Fruit fly (Drosophila melanogaster) whole organism, embryonic: Measurements from ENCODE around the gene lab.

Source experiments
- Asciz ChIP-seq: fragments of 200-800 bp; sonication (Bioruptor generic); optimal IDR thresholded peaks from 2 replicates; lab custom pipeline; 2017; ENCODE audit warnings: missing biosample characterization, mild to moderate bottlenecking, missing genetic modification characterization, missing genetic modification reagents
- Atf3 ChIP-seq: fragments of 200-800 bp; sonication (Bioruptor generic); optimal IDR thresholded peaks from 3 replicates; lab custom pipeline; 2016; ENCODE audit warnings: missing biosample characterization, missing genetic modification characterization
- BEAF-32 ChIP-seq: fragments of 200-800 bp; sonication (Bioruptor generic); optimal IDR thresholded peaks from 3 replicates; lab custom pipeline; 2017; ENCODE audit warnings: missing biosample characterization, missing genetic modification characterization, mild to moderate bottlenecking, moderate library complexity, missing genetic modification reagents
- CG10267 ChIP-seq: fragments of 200-800 bp; sonication (Bioruptor generic); optimal IDR thresholded peaks from 2 replicates; lab custom pipeline; 2018; ENCODE audit warnings: missing biosample characterization, mild to moderate bottlenecking, missing genetic modification characterization, moderate library complexity
- CG10979 ChIP-seq: fragments of 200-800 bp; sonication (Bioruptor generic); optimal IDR thresholded peaks from 2 replicates; lab custom pipeline; 2018; ENCODE audit warnings: missing biosample characterization, mild to moderate bottlenecking, missing genetic modification characterization, moderate library complexity
- CG12942 ChIP-seq: fragments of 200-800 bp; sonication (Bioruptor generic); optimal IDR thresholded peaks from 3 replicates; lab custom pipeline; 2016; ENCODE audit warnings: missing biosample characterization, missing genetic modification characterization
- CG13775 ChIP-seq: fragments of 200-800 bp; sonication (Bioruptor generic); optimal IDR thresholded peaks from 3 replicates; lab custom pipeline; 2017; ENCODE audit warnings: missing biosample characterization, mild to moderate bottlenecking, missing genetic modification characterization
- CG18011 ChIP-seq: fragments of 200-800 bp; sonication (Bioruptor generic); optimal IDR thresholded peaks from 2 replicates; lab custom pipeline; 2017; ENCODE audit warnings: missing biosample characterization, missing genetic modification characterization, mild to moderate bottlenecking, moderate library complexity, missing genotype
- CG18262 ChIP-seq: fragments of 200-800 bp; optimal IDR thresholded peaks from 3 replicates; lab custom pipeline; 2019; ENCODE audit warnings: missing biosample characterization, mild to moderate bottlenecking, missing genetic modification characterization, moderate library complexity
- CG2202 ChIP-seq: fragments of 200-800 bp; sonication (Bioruptor generic); optimal IDR thresholded peaks from 2 replicates; lab custom pipeline; 2018; ENCODE audit warnings: missing biosample characterization, mild to moderate bottlenecking, missing genetic modification characterization
- CG2889 ChIP-seq: fragments of 200-800 bp; sonication (Bioruptor generic); IDR thresholded peaks from 3 replicates; pipeline ENCODE4 v1.3.6; 2022; ENCODE audit warnings: missing biosample characterization, missing genetic modification characterization
- CG30020 ChIP-seq: fragments of 200-800 bp; optimal IDR thresholded peaks from 2 replicates; lab custom pipeline; 2019; ENCODE audit warnings: missing biosample characterization, mild to moderate bottlenecking, missing genetic modification characterization, moderate library complexity
- CG31388 ChIP-seq: fragments of 200-800 bp; sonication (Bioruptor generic); optimal IDR thresholded peaks from 2 replicates; lab custom pipeline; 2016; ENCODE audit warnings: missing biosample characterization, missing genetic modification characterization
- CG32532 ChIP-seq: fragments of 200-800 bp; sonication (Bioruptor generic); IDR thresholded peaks from 2 replicates; pipeline ENCODE4 v1.3.6; 2022; ENCODE audit warnings: missing biosample characterization, missing genetic modification characterization
- CG3838 ChIP-seq: fragments of 200-800 bp; sonication (Bioruptor generic); optimal IDR thresholded peaks from 3 replicates; lab custom pipeline; 2016; ENCODE audit warnings: missing biosample characterization, missing genetic modification characterization
- CG4424 ChIP-seq: fragments of 200-800 bp; sonication (Bioruptor generic); optimal IDR thresholded peaks from 3 replicates; lab custom pipeline; 2016; ENCODE audit warnings: missing biosample characterization, missing genetic modification characterization
- CG5180 ChIP-seq: fragments of 200-800 bp; sonication (Bioruptor generic); optimal IDR thresholded peaks from 3 replicates; lab custom pipeline; 2017; ENCODE audit warnings: missing biosample characterization, missing genetic modification characterization, mild to moderate bottlenecking, moderate library complexity, missing genetic modification reagents
- CG6272 ChIP-seq: fragments of 200-800 bp; sonication (Bioruptor generic); IDR thresholded peaks from 2 replicates; pipeline ENCODE4 v1.3.6; 2022; ENCODE audit warnings: missing biosample characterization, missing genetic modification characterization
- CG6854 ChIP-seq: fragments of 200-800 bp; sonication (Bioruptor generic); optimal IDR thresholded peaks from 3 replicates; lab custom pipeline; 2017; ENCODE audit warnings: missing biosample characterization, mild to moderate bottlenecking, missing genetic modification characterization
- CG7963 ChIP-seq: fragments of 200-800 bp; sonication (Bioruptor generic); IDR thresholded peaks from 3 replicates; pipeline ENCODE4 v1.3.6; 2022; ENCODE audit warnings: missing biosample characterization, missing genetic modification characterization; ENCODE audit not compliant: partially characterized antibody
- CG8281 ChIP-seq: fragments of 200-800 bp; sonication (Bioruptor generic); optimal IDR thresholded peaks from 2 replicates; lab custom pipeline; 2018; ENCODE audit warnings: missing biosample characterization, mild to moderate bottlenecking, missing genetic modification characterization, moderate library complexity
- CG9215 ChIP-seq: fragments of 200-800 bp; sonication (Bioruptor generic); IDR thresholded peaks from 2 replicates; pipeline ENCODE4 v1.3.6; 2022; ENCODE audit warnings: missing biosample characterization, missing genetic modification characterization
- CG9727 ChIP-seq: fragments of 200-800 bp; sonication (Bioruptor generic); optimal IDR thresholded peaks from 3 replicates; lab custom pipeline; 2017; ENCODE audit warnings: missing biosample characterization, mild to moderate bottlenecking, missing genetic modification characterization
- Chrac-16 ChIP-seq: fragments of 200-800 bp; sonication (Bioruptor generic); optimal IDR thresholded peaks from 3 replicates; lab custom pipeline; 2016; ENCODE audit warnings: missing biosample characterization, missing genetic modification characterization
- CoRest ChIP-seq: fragments of 200-800 bp; sonication (Bioruptor generic); optimal IDR thresholded peaks from 3 replicates; lab custom pipeline; 2018; ENCODE audit warnings: missing biosample characterization, mild to moderate bottlenecking, missing genetic modification characterization, moderate library complexity
- Dbx ChIP-seq: fragments of 200-800 bp; sonication (Bioruptor generic); IDR thresholded peaks from 3 replicates; pipeline ENCODE4 v1.3.6; 2022; ENCODE audit warnings: missing biosample characterization, missing genetic modification characterization
- Deaf1 ChIP-seq: fragments of 200-800 bp; optimal IDR thresholded peaks from 3 replicates; lab custom pipeline; 2019; ENCODE audit warnings: missing biosample characterization, mild to moderate bottlenecking, missing genetic modification characterization, moderate library complexity
- E2f2 ChIP-seq: fragments of 200-800 bp; sonication (Bioruptor generic); IDR thresholded peaks from 2 replicates; pipeline ENCODE4 v1.3.6; 2022; ENCODE audit warnings: missing biosample characterization, missing genetic modification characterization
- Lhr ChIP-seq: fragments of 200-800 bp; sonication (Bioruptor generic); optimal IDR thresholded peaks from 3 replicates; lab custom pipeline; 2017; ENCODE audit warnings: mild to moderate bottlenecking, missing biosample characterization, missing genetic modification reagents, missing genetic modification characterization
- MBD-R2 ChIP-seq: fragments of 200-800 bp; sonication (Bioruptor generic); IDR thresholded peaks from 2 replicates; pipeline ENCODE4 v1.3.6; 2022; ENCODE audit warnings: missing biosample characterization, missing genetic modification characterization
- NfI ChIP-seq: fragments of 200-800 bp; sonication (Bioruptor generic); optimal IDR thresholded peaks from 3 replicates; lab custom pipeline; 2018; ENCODE audit warnings: missing biosample characterization, mild to moderate bottlenecking, missing genetic modification characterization, moderate library complexity
- Oli ChIP-seq: fragments of 200-800 bp; sonication (Bioruptor generic); optimal IDR thresholded peaks from 2 replicates; lab custom pipeline; 2018; ENCODE audit warnings: missing biosample characterization, mild to moderate bottlenecking, missing genetic modification characterization, moderate library complexity
- Sox100B ChIP-seq: fragments of 200-800 bp; sonication (Bioruptor generic); optimal IDR thresholded peaks from 3 replicates; lab custom pipeline; 2018; ENCODE audit warnings: missing biosample characterization, mild to moderate bottlenecking, missing genetic modification characterization
- Stat92E ChIP-seq, 3 experiments: fragments of >200 bp in 2 of 3; fragments of 200-800 bp in 1 of 3; sonication (Bioruptor generic) in 1 of 3; optimal IDR thresholded peaks; 2 replicates each; lab custom pipeline; 2017 to 2019; ENCODE audit warnings: missing biosample characterization in 3 of 3, missing genetic modification characterization in 3 of 3, mild to moderate bottlenecking in 1 of 3, moderate library complexity in 1 of 3
- TFAM ChIP-seq: fragments of 200-800 bp; sonication (Bioruptor generic); optimal IDR thresholded peaks from 2 replicates; lab custom pipeline; 2017; ENCODE audit warnings: missing biosample characterization, missing genetic modification characterization, inconsistent platforms
- ac ChIP-seq: fragments of 200-800 bp; sonication (Bioruptor generic); optimal IDR thresholded peaks from 3 replicates; lab custom pipeline; 2017; ENCODE audit warnings: missing biosample characterization, mild to moderate bottlenecking, missing genetic modification characterization
- btn ChIP-seq: fragments of 200-800 bp; sonication (Bioruptor generic); optimal IDR thresholded peaks from 2 replicates; lab custom pipeline; 2016; ENCODE audit warnings: missing biosample characterization, missing genetic modification characterization
- chinmo ChIP-seq: fragments of 200-800 bp; sonication (Bioruptor generic); IDR thresholded peaks from 4 replicates; pipeline ENCODE4 v1.3.6; 2022; ENCODE audit warnings: missing biosample characterization, missing genetic modification characterization; ENCODE audit not compliant: partially characterized antibody
- dmrt99B ChIP-seq: fragments of 200-800 bp; sonication (Bioruptor generic); optimal IDR thresholded peaks from 2 replicates; lab custom pipeline; 2018; ENCODE audit warnings: missing biosample characterization, mild to moderate bottlenecking, missing genetic modification characterization, moderate library complexity
- fd96Cb ChIP-seq: fragments of 200-800 bp; sonication (Bioruptor generic); optimal IDR thresholded peaks from 2 replicates; lab custom pipeline; 2018; ENCODE audit warnings: missing biosample characterization, mild to moderate bottlenecking, missing genetic modification characterization, moderate library complexity
- gce ChIP-seq: fragments of 200-800 bp; sonication (Bioruptor generic); IDR thresholded peaks from 3 replicates; pipeline ENCODE4 v1.3.6; 2022; ENCODE audit warnings: missing biosample characterization, missing genetic modification characterization
- hbn ChIP-seq: fragments of 200-800 bp; sonication (Bioruptor generic); IDR thresholded peaks from 2 replicates; pipeline ENCODE4 v1.3.6; 2022; ENCODE audit warnings: missing biosample characterization, missing genetic modification characterization; ENCODE audit not compliant: partially characterized antibody
- jing ChIP-seq: fragments of 200-800 bp; sonication (Bioruptor generic); optimal IDR thresholded peaks from 2 replicates; lab custom pipeline; 2018; ENCODE audit warnings: missing biosample characterization, mild to moderate bottlenecking, missing genetic modification characterization
- nmo ChIP-seq: fragments of 200-800 bp; sonication (Bioruptor generic); optimal IDR thresholded peaks from 2 replicates; lab custom pipeline; 2018; ENCODE audit warnings: missing biosample characterization, mild to moderate bottlenecking, missing genetic modification characterization, moderate library complexity
- row ChIP-seq: fragments of 200-800 bp; sonication (Bioruptor generic); IDR thresholded peaks from 3 replicates; pipeline ENCODE4 v1.3.6; 2022; ENCODE audit warnings: missing biosample characterization, missing genetic modification characterization
- sens ChIP-seq: fragments of 200-800 bp; sonication (Bioruptor generic); peaks from one replicate; lab custom pipeline; 2016; ENCODE audit warnings: missing biosample characterization, missing genetic modification characterization
- sim ChIP-seq: fragments of 200-800 bp; sonication (Bioruptor generic); IDR thresholded peaks from 2 replicates; pipeline ENCODE4 v1.3.6; 2022; ENCODE audit warnings: missing biosample characterization, missing genetic modification characterization
- stwl ChIP-seq: fragments of 200-800 bp; sonication (Bioruptor generic); optimal IDR thresholded peaks from 3 replicates; lab custom pipeline; 2018; ENCODE audit warnings: missing biosample characterization, mild to moderate bottlenecking, missing genetic modification characterization, moderate library complexity

lab gene

DNA sequence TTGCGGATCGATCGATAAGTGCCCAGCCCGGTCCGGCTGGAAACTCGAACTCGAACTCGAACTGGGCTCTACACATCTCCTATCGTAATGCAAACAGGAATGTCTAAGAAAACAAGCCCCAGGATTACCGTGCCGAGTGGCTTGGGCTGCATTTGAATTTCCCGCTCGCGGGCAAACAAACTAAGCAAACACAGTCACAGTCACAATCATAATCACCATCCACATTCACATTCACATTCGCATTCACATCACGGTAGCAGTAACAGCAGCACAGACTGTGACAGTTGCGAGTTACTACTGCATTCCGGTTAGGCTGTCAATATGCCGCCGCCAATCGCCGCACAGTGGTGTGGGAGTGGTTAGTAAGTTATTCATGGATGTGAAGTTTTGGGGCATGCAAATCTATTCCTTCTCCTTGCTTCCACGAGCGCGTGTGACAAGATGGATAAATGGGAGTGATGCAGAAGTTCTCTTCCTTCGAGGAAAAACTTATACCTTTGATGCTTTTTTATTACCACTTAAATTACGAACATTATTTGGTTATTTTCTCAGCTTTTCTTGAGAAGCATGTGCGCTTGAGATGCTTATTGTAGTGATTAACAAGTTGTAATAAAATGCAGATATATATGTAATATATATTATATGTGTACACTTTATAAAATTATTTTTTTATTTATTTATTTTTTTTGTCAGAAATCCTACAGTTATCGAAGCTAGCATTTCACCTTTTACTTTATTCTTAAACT, 13.8 kb downstream of the lab start (continued):
- 0 out of 2 replicates have a peak, but pooled peaks have one; percentile 22 for TF ChIP-seq sim (GFP tag; lab: Robert Waterston, UW)
- no peak for TF ChIP-seq jing (GFP tag; lab: Kevin White, UChicago)
- no peak for TF ChIP-seq CG30020
- no peak for TF ChIP-seq CG8281
- TF ChIP-seq Dbx (GFP tag; lab: Robert Waterston, UW), result no peak
- no peak for TF ChIP-seq CG9215 (GFP tag; lab: Robert Waterston, UW)
- peak; percentile 39 for TF ChIP-seq CG9727 (GFP tag; lab: Kevin White, UChicago)
- TF ChIP-seq CG2202 (tag; lab: Kevin White, UChicago), result peak; percentile 30
- TF ChIP-seq CG31388 (GFP tag; lab: Kevin White, UChicago), result no peak
- TF ChIP-seq chinmo (GFP tag; lab: Robert Waterston, UW), result 0 out of 4 replicates have a peak, but pooled peaks have one; percentile 32
- no peak for TF ChIP-seq Stat92E (GFP tag; optimal IDR thresholded peaks at IDR 0.05; lab: Kevin White, UChicago)
- TF ChIP-seq NfI, result no peak
- TF ChIP-seq btn (GFP tag; lab: Kevin White, UChicago), result peak; percentile 8
- no peak for TF ChIP-seq TFAM (GFP tag; lab: Kevin White, UChicago)
- TF ChIP-seq CG12942 (GFP tag; lab: Kevin White, UChicago), result peak; percentile 5
- peak; percentile 3 for TF ChIP-seq Lhr (GFP tag; lab: Kevin White, UChicago)
- peak; percentile 6 for TF ChIP-seq CoRest (tag; lab: Kevin White, UChicago)
- TF ChIP-seq dmrt99B (tag; lab: Kevin White, UChicago), result peak; percentile 35
- TF ChIP-seq CG10267 (tag; lab: Kevin White, UChicago), result peak; percentile 7
- TF ChIP-seq row (GFP tag; lab: Robert Waterston, UW), result peak; percentile 25; the same call in 1 of the 3 replicates
- TF ChIP-seq fd96Cb (tag; lab: Kevin White, UChicago), result no peak
- TF ChIP-seq Deaf1 (tag; lab: Kevin White, UChicago), result no peak
- no peak for TF ChIP-seq MBD-R2 (GFP tag; lab: Robert Waterston, UW)
- peak; percentile 70 for TF ChIP-seq ac (GFP tag; lab: Kevin White, UChicago)
- peak; percentile 87 for TF ChIP-seq CG5180 (GFP tag; lab: Kevin White, UChicago)
- peak; percentile 3 for TF ChIP-seq stwl (tag; lab: Kevin White, UChicago)
- TF ChIP-seq Chrac-16 (GFP tag; lab: Kevin White, UChicago), result no peak
- peak; percentile 10 for TF ChIP-seq CG4424 (GFP tag; lab: Kevin White, UChicago)
- peak; percentile 7 for TF ChIP-seq Atf3 (GFP tag; lab: Kevin White, UChicago)
- peak; percentile 9 for TF ChIP-seq CG10979 (tag; lab: Kevin White, UChicago)
- 0 out of 2 replicates have a peak, but pooled peaks have one; percentile 5 for TF ChIP-seq CG6272 (GFP tag; lab: Robert Waterston, UW)
- TF ChIP-seq BEAF-32, result no peak
- TF ChIP-seq CG32532 (GFP tag; lab: Robert Waterston, UW), result no peak
- TF ChIP-seq CG7963 (GFP tag; lab: Robert Waterston, UW), result 0 out of 3 replicates have a peak, but pooled peaks have one; percentile 15
- peak; percentile 27 for TF ChIP-seq Sox100B (GFP tag; lab: Kevin White, UChicago)
- TF ChIP-seq CG18262 (tag; lab: Kevin White, UChicago), result peak; percentile 61
- no peak for TF ChIP-seq CG18011 (GFP tag; lab: Kevin White, UChicago)
- peak; percentile 51 for TF ChIP-seq nmo (GFP tag; lab: Kevin White, UChicago)
- 0 out of 3 replicates have a peak, but pooled peaks have one; percentile 27 for TF ChIP-seq gce
- no peak for TF ChIP-seq CG3838 (GFP tag; lab: Kevin White, UChicago)
- no peak for TF ChIP-seq Asciz (GFP tag; lab: Kevin White, UChicago)
- TF ChIP-seq Oli (tag; lab: Kevin White, UChicago), result peak; percentile 37
- peak; percentile 23 for TF ChIP-seq CG13775 (GFP tag; lab: Kevin White, UChicago)
- peak; percentile 74 for TF ChIP-seq sens (GFP tag; lab: Kevin White, UChicago)
- TF ChIP-seq CG6854, result no peak
- TF ChIP-seq E2f2, result peak; percentile 66
- TF ChIP-seq hbn (GFP tag; lab: Robert Waterston, UW), result no peak
- no peak for TF ChIP-seq CG2889
